Worm (Caenorhabditis elegans) whole organism, late embryonic: ENCODE data around the gene dhs-19.

Experiments
- F13H6.1 ChIP-seq: sonication (generic microtip); optimal IDR thresholded peaks from 2 replicates; lab custom pipeline; 2016; ENCODE audit warnings: missing genetic modification characterization, missing compliant biosample characterization
- K02D7.2 ChIP-seq: sonication (generic microtip); optimal IDR thresholded peaks from 2 replicates; lab custom pipeline; 2017; ENCODE audit warnings: mild to moderate bottlenecking, missing genetic modification characterization, missing compliant biosample characterization
- T23F11.4 ChIP-seq: fragments of 200-800 bp; sonication (Bioruptor generic); optimal IDR thresholded peaks from 2 replicates; lab custom pipeline; 2018; ENCODE audit warnings: mild to moderate bottlenecking, missing genetic modification characterization, missing compliant biosample characterization
- Y22D7AL.16 ChIP-seq: sonication (generic microtip); optimal IDR thresholded peaks from 2 replicates; lab custom pipeline; 2016; ENCODE audit warnings: missing genetic modification characterization, missing compliant biosample characterization
- ahr-1 ChIP-seq: sonication (generic microtip); optimal IDR thresholded peaks from 2 replicates; lab custom pipeline; 2016; ENCODE audit warnings: missing genetic modification characterization, missing compliant biosample characterization
- ceh-18 ChIP-seq: sonication (generic microtip); optimal IDR thresholded peaks from 2 replicates; lab custom pipeline; 2016; ENCODE audit warnings: missing genetic modification characterization, missing compliant biosample characterization
- ceh-2 ChIP-seq: sonication (generic microtip); optimal IDR thresholded peaks from 2 replicates; lab custom pipeline; 2016; ENCODE audit warnings: missing genotype, missing genetic modification characterization, missing compliant biosample characterization
- ceh-24 ChIP-seq: sonication (generic microtip); optimal IDR thresholded peaks from 2 replicates; lab custom pipeline; 2016; ENCODE audit warnings: mild to moderate bottlenecking, missing genetic modification characterization, missing compliant biosample characterization
- ceh-48 ChIP-seq: sonication (generic microtip); optimal IDR thresholded peaks from 2 replicates; lab custom pipeline; 2016; ENCODE audit warnings: missing genetic modification characterization, inconsistent platforms, missing compliant biosample characterization
- ceh-9 ChIP-seq: sonication (generic microtip); optimal IDR thresholded peaks from 2 replicates; lab custom pipeline; 2016; ENCODE audit warnings: mild to moderate bottlenecking, missing genetic modification characterization, inconsistent platforms, missing compliant biosample characterization
- dmd-4 ChIP-seq: sonication (generic microtip); optimal IDR thresholded peaks from 2 replicates; lab custom pipeline; 2016; ENCODE audit warnings: borderline replicate concordance, missing genetic modification characterization, missing compliant biosample characterization
- elt-2 ChIP-seq: sonication (generic microtip); optimal IDR thresholded peaks from 2 replicates; lab custom pipeline; 2016; ENCODE audit warnings: missing genetic modification reagents, missing genetic modification characterization, missing compliant biosample characterization
- gmeb-2 ChIP-seq: sonication (generic microtip); optimal IDR thresholded peaks from 2 replicates; lab custom pipeline; 2016; ENCODE audit warnings: missing genetic modification characterization, inconsistent platforms, missing compliant biosample characterization
- hlh-15 ChIP-seq: sonication (generic microtip); optimal IDR thresholded peaks from 2 replicates; lab custom pipeline; 2016; ENCODE audit warnings: missing genetic modification characterization, missing compliant biosample characterization
- hlh-6 ChIP-seq: sonication (generic microtip); optimal IDR thresholded peaks from 2 replicates; lab custom pipeline; 2016; ENCODE audit warnings: missing genotype, missing genetic modification characterization, missing compliant biosample characterization
- hlh-8 ChIP-seq: sonication (generic microtip); optimal IDR thresholded peaks from 2 replicates; lab custom pipeline; 2016; ENCODE audit warnings: missing genotype, missing genetic modification characterization, missing compliant biosample characterization
- lim-6 ChIP-seq: sonication (generic microtip); optimal IDR thresholded peaks from 2 replicates; lab custom pipeline; 2016; ENCODE audit warnings: missing genetic modification characterization, missing compliant biosample characterization
- madf-2 ChIP-seq: sonication (generic microtip); optimal IDR thresholded peaks from 2 replicates; lab custom pipeline; 2017; ENCODE audit warnings: missing genetic modification characterization, missing compliant biosample characterization
- mec-3 ChIP-seq: sonication (generic microtip); optimal IDR thresholded peaks from 2 replicates; lab custom pipeline; 2016; ENCODE audit warnings: borderline replicate concordance, missing genetic modification characterization, missing compliant biosample characterization
- nfya-1 ChIP-seq: sonication (generic microtip); optimal IDR thresholded peaks from 2 replicates; lab custom pipeline; 2017; ENCODE audit warnings: missing genetic modification characterization, mild to moderate bottlenecking, missing compliant biosample characterization, antibody characterized with exemption, moderate library complexity
- nhr-11 ChIP-seq: fragments of 150-350 bp; optimal IDR thresholded peaks from 2 replicates; lab custom pipeline; 2014; ENCODE audit warnings: missing biosample characterization, missing genetic modification characterization
- odd-2 ChIP-seq: sonication (generic microtip); optimal IDR thresholded peaks from 2 replicates; lab custom pipeline; 2017; ENCODE audit warnings: antibody characterized with exemption, mild to moderate bottlenecking, missing genetic modification characterization, missing compliant biosample characterization
- pag-3 ChIP-seq: sonication (generic microtip); optimal IDR thresholded peaks from 2 replicates; lab custom pipeline; 2016; ENCODE audit warnings: missing compliant biosample characterization, missing genetic modification characterization, borderline replicate concordance
- pax-1 ChIP-seq: fragments of 150-350 bp; optimal IDR thresholded peaks from 2 replicates; lab custom pipeline; 2014; ENCODE audit warnings: missing biosample characterization, missing genetic modification characterization
- pha-4 ChIP-seq: fragments of 150-350 bp; optimal IDR thresholded peaks from 2 replicates; lab custom pipeline; 2018; ENCODE audit warnings: missing biosample characterization, missing genetic modification reagents, missing genetic modification characterization
- pqm-1 ChIP-seq: sonication (generic microtip); optimal IDR thresholded peaks from 2 replicates; lab custom pipeline; 2016; ENCODE audit warnings: missing genetic modification characterization, missing compliant biosample characterization
- pros-1 ChIP-seq: fragments of 150-350 bp; optimal IDR thresholded peaks from 2 replicates; lab custom pipeline; 2014; ENCODE audit warnings: missing biosample characterization, missing genetic modification reagents, missing genetic modification characterization
- ref-2 ChIP-seq: sonication (generic microtip); optimal IDR thresholded peaks from 2 replicates; lab custom pipeline; 2016; ENCODE audit warnings: missing genetic modification characterization, missing compliant biosample characterization
- rnt-1 ChIP-seq: sonication (generic microtip); optimal IDR thresholded peaks from 2 replicates; lab custom pipeline; 2016; ENCODE audit warnings: missing genetic modification characterization, missing compliant biosample characterization
- sox-2 ChIP-seq: fragments of 200-800 bp; sonication (Bioruptor generic); IDR thresholded peaks from 2 replicates; pipeline ENCODE4 v1.3.6; 2022; ENCODE audit warnings: missing genetic modification reagents, missing genetic modification characterization, missing compliant biosample characterization
- sox-4 ChIP-seq: sonication (generic microtip); optimal IDR thresholded peaks from 2 replicates; lab custom pipeline; 2017; ENCODE audit warnings: mild to moderate bottlenecking, missing genetic modification characterization, inconsistent platforms, missing compliant biosample characterization
- tbx-2 ChIP-seq: sonication (generic microtip); optimal IDR thresholded peaks from 2 replicates; lab custom pipeline; 2016; ENCODE audit warnings: missing genetic modification characterization, missing compliant biosample characterization
- ttx-3 ChIP-seq: sonication (generic microtip); optimal IDR thresholded peaks from 2 replicates; lab custom pipeline; 2016; ENCODE audit warnings: missing genetic modification reagents, missing genetic modification characterization, missing compliant biosample characterization
- unc-42 ChIP-seq: sonication (generic microtip); optimal IDR thresholded peaks from 2 replicates; lab custom pipeline; 2016; ENCODE audit warnings: missing genotype, missing genetic modification characterization, missing compliant biosample characterization
- unc-55 ChIP-seq: sonication (generic microtip); optimal IDR thresholded peaks from 2 replicates; lab custom pipeline; 2017; ENCODE audit warnings: missing biosample characterization, missing genetic modification reagents, missing genetic modification characterization
- zip-5 ChIP-seq: sonication (generic microtip); optimal IDR thresholded peaks from 2 replicates; lab custom pipeline; 2016; ENCODE audit warnings: missing genetic modification characterization, missing compliant biosample characterization

Gene dhs-19

ce11 chrV:11490382-11490781 is at the start of gene dhs-19:
Gene dhs-19, minus strand, starts transcription at chrV:11490482.
- TF ChIP-seq ttx-3 (tag; lab: Kevin White, UChicago) (no peak), nfya-1 (tag; lab: Kevin White, UChicago) (no peak), lim-6 (tag; lab: Kevin White, UChicago) (no peak), elt-2 (no peak), ahr-1 (no peak), T23F11.4 (GFP tag; lab: Kevin White, UChicago) (no peak), Y22D7AL.16 (tag; lab: Kevin White, UChicago) (no peak), gmeb-2 (tag; lab: Kevin White, UChicago) (no peak), madf-2 (tag; lab: Kevin White, UChicago) (no peak), ref-2 (tag; lab: Kevin White, UChicago) (no peak), ceh-24 (no peak), unc-55 (GFP tag; lab: Kevin White, UChicago) (no peak), tbx-2 (tag; lab: Kevin White, UChicago) (no peak), sox-4 (tag; lab: Kevin White, UChicago) (no peak), odd-2 (tag; lab: Kevin White, UChicago) (no peak), pha-4 (tag; lab: Kevin White, UChicago) (no peak), unc-42 (tag; lab: Kevin White, UChicago) (no peak), pqm-1 (tag; lab: Kevin White, UChicago) (no peak), hlh-8 (no peak)

ce11 chrV:11539502-11539901 is 49.2 kb upstream of the dhs-19 start:
- TF ChIP-seq ceh-48 = no peak
- no peak for TF ChIP-seq pax-1
- TF ChIP-seq ceh-2 (tag; lab: Kevin White, UChicago) = no peak
- TF ChIP-seq F13H6.1 = no peak
- no peak for TF ChIP-seq nhr-11
- TF ChIP-seq dmd-4 (tag; lab: Kevin White, UChicago) = no peak
- no peak for TF ChIP-seq rnt-1 (tag; lab: Kevin White, UChicago)
- no peak for TF ChIP-seq sox-2 (GFP tag; lab: Robert Waterston, UW)
- no peak for TF ChIP-seq nfya-1 (tag; lab: Kevin White, UChicago)
- TF ChIP-seq ahr-1 = no peak
- no peak for TF ChIP-seq hlh-8
- no peak for TF ChIP-seq pros-1 (tag; lab: Kevin White, UChicago)
- TF ChIP-seq pag-3 (tag; lab: Kevin White, UChicago) = no peak
- TF ChIP-seq, all 69 proteins: peak for 0

- no peak for TF ChIP-seq elt-2
- TF ChIP-seq F13H6.1 = no peak
- peak; percentile 58 for TF ChIP-seq unc-42 (tag; lab: Kevin White, UChicago)
- TF ChIP-seq hlh-8 = no peak
- TF ChIP-seq hlh-15 (tag; lab: Kevin White, UChicago) = no peak
- TF ChIP-seq mec-3 (tag; lab: Kevin White, UChicago) = no peak
Measured at ce11 chrV:11536667-11537066, 46.4 kb upstream of the dhs-19 start.

- TF ChIP-seq hlh-6 (tag; lab: Kevin White, UChicago) (no peak), nfya-1 (tag; lab: Kevin White, UChicago) (peak; percentile 3), ceh-9 (tag; lab: Kevin White, UChicago) (no peak), ref-2 (tag; lab: Kevin White, UChicago) (no peak), zip-5 (no peak), ceh-18 (tag; lab: Kevin White, UChicago) (peak; percentile 25), pax-1 (no peak), pqm-1 (tag; lab: Kevin White, UChicago) (no peak), T23F11.4 (GFP tag; lab: Kevin White, UChicago) (no peak), K02D7.2 (no peak), rnt-1 (tag; lab: Kevin White, UChicago) (peak; percentile 33), elt-2 (no peak)
- TF ChIP-seq, all 69 proteins: peak for 3
Measured at ce11 chrV:11535504-11536062, 45.3 kb upstream of the dhs-19 start.
